Fruit fly (Drosophila melanogaster) whole organism: ENCODE data around the gene kis.

Experiments
- CG8478 ChIP-seq: fragments of >200 bp; optimal IDR thresholded peaks from 2 replicates; lab custom pipeline; 2018; ENCODE audit warnings: inconsistent platforms
- Dll ChIP-seq: fragments of >200 bp; optimal IDR thresholded peaks from 2 replicates; lab custom pipeline; 2017
- EcR ChIP-seq, 2 experiments: fragments of >200 bp; optimal IDR thresholded peaks; 2 replicates each; lab custom pipeline; 2017; ENCODE audit warnings: missing biosample characterization in 2 of 2, missing genetic modification characterization in 2 of 2, missing genetic modification reagents in 2 of 2
- pan ChIP-seq: fragments of >200 bp; optimal IDR thresholded peaks from 2 replicates; lab custom pipeline; 2017
- psq ChIP-seq: fragments of >200 bp; optimal IDR thresholded peaks from 2 replicates; lab custom pipeline; 2017
- usp ChIP-seq: fragments of >200 bp; optimal IDR thresholded peaks from 2 replicates; lab custom pipeline; 2017; ENCODE audit warnings: missing biosample characterization, missing genetic modification characterization, mixed read lengths

The kis gene

DNA sequence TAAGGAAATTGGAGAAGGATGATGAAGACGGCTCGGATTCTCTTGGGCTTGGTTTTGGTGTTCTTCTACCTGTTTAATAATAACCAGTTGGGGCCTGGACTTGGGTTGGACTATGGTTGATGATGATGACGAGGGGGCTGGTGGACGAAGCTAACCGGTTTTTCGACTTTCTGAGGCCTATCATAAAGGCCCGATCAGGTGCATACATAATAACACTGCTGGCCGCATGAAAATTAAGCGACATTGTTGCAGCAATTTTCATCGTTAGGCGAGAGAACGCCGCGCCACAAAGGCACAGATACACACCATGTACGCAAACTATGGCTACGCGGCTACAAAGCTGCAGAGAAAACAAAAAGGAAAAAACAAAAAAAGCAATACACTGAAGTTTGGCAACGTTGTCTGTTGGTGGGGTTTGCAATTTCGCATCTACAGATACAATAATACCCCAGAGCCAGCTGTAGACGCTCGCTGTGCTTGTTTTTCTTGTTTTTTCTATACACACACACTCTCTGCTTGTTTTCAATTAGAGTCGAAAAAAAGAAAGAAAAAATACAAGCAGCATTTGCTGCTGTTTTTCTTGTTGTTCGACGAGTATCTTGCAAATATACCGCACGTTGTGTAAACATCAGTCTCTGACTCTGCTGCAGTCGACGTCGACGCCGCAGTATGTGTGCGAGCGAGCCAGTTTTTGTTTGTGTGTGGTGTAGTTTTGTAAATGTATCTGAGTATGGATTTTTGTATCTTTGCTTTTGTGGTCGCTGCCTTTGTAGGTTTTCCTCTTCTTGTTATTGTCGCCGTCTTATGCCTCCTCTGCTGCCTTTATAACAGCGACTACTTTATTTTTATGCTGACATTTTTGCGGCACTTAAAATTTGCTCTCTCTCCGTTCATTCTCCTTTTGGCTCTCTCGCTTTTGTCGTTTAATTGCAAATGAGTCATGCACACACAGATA, 84.2 kb downstream of the kis start:
- no peak for TF ChIP-seq psq
- no peak for TF ChIP-seq usp (GFP tag; lab: Kevin White, UChicago)
- TF ChIP-seq Dll (lab: Kevin White, UChicago), result no peak
- no peak for TF ChIP-seq pan (lab: Kevin White, UChicago)
- TF ChIP-seq EcR (GFP tag; optimal IDR thresholded peaks at IDR 0.05; lab: Kevin White, UChicago), result no peak
- TF ChIP-seq CG8478 (lab: Kevin White, UChicago), result no peak

DNA sequence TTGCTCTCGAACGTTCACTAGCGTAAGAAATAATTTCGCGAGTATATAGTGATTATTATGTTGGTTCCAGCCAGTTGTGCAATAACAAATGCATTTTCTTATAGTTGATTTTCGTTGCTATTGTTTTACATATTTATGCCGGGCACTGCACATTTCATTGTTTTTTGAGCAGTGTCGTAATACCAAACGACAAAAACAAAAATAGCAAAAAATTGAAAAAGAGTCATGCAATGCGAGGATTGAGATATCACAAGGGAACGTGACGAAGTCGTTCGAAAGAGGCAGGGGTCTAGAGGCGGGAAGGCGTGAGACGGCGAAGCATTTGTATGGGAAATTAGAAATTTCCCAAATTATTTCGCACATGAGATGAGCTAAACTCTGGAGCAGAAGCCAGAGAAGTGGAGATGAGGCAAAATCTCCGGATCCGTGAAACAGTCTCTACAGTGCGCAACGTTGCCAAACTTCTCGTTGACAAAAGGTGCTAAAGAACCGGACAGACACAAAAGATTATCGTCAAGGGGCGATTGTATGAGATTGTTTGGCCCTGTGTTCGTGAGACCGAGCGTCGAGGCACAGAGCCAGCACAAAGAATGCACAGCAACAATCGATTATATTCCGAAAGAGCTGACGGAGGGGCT, 85.3 kb downstream of the kis start:
- TF ChIP-seq psq (no peak), Dll (lab: Kevin White, UChicago) (no peak), pan (lab: Kevin White, UChicago) (no peak), usp (GFP tag; lab: Kevin White, UChicago) (no peak), CG8478 (lab: Kevin White, UChicago) (no peak), EcR (GFP tag; optimal IDR thresholded peaks at IDR 0.05; lab: Kevin White, UChicago) (no peak)

DNA sequence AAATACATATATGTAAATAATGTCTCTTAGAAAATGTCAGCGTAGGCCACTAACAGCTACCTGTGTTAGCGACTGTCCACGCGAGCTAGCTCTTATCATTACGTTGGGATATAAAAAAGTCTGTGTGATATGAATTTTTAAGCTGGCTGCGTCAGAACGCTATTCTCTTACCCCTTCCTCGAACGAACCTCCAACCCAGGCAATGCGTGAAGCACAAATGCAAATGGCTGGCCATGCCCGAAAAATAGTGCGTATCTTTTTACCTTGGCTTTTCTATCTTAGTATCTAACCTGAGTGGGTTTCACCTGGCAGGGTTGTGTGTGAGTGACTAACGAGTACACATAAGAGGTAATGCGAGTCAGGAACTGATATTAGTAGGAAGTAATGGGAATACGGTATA, 87.4 kb downstream of the kis start:
- TF ChIP-seq Dll (lab: Kevin White, UChicago), result no peak
- TF ChIP-seq EcR (GFP tag; optimal IDR thresholded peaks at IDR 0.05; lab: Kevin White, UChicago), result no peak
- no peak for TF ChIP-seq CG8478 (lab: Kevin White, UChicago)
- TF ChIP-seq pan (lab: Kevin White, UChicago), result no peak
- no peak for TF ChIP-seq usp (GFP tag; lab: Kevin White, UChicago)
- TF ChIP-seq psq, result no peak

DNA sequence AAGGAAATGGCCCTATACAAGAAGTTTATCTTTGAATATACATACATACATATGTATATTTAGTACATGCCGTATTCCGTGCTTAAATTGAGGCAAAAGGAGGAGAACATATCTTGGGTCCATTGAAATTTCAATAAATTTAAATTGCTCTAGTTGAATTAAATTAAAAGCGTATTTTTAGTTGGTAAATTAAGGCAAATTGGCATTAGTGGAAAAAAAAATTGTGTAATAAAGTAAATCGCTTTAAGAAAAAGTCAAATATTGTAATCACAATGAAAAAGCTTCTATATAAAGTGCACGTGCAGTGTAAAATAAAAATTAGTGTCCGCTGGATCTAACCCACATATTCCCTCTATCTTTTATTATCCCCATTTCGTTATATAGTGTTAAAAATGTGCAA, 88.4 kb downstream of the kis start:
- TF ChIP-seq pan (lab: Kevin White, UChicago) (no peak), EcR (GFP tag; optimal IDR thresholded peaks at IDR 0.05; lab: Kevin White, UChicago) (no peak), Dll (lab: Kevin White, UChicago) (no peak), CG8478 (lab: Kevin White, UChicago) (no peak), psq (no peak), usp (GFP tag; lab: Kevin White, UChicago) (no peak)

DNA sequence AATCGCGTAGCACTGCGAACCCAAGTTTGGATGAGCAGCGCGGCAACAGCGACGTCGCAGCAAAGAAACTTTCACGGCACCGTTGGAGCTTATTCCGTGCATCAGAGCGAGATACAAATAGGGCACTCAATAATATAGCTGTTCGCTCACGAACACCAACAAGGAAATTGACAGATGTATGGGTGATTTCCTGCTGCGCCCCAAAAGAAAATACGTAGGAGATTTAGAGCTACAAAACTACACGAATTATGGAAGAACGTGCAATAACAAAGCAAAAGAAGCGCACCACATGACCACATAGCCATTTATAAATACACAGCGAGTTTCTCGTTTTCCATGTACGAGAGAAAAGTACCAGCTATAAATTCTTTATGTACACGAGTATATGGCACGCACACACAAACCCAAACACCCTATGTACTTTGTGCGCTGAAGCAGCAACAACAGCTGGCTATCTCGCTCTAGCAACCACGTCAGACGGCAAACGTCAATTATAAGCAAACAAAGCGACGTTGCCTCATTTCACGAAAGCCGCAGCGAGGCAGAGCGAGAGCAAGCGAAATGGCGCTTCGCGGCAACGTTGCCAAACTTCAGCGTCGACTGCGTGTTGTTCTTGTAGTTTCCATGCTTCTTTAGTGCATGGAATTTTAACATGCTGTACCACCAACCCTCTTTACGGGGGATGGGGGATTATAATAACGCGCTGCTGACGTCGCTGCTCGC, 89.0 kb downstream of the kis start:
- no peak for TF ChIP-seq EcR (GFP tag; optimal IDR thresholded peaks at IDR 0.05; lab: Kevin White, UChicago)
- no peak for TF ChIP-seq Dll (lab: Kevin White, UChicago)
- TF ChIP-seq pan (lab: Kevin White, UChicago), result no peak
- TF ChIP-seq usp (GFP tag; lab: Kevin White, UChicago), result no peak
- peak; percentile 57 for TF ChIP-seq CG8478 (lab: Kevin White, UChicago)
- no peak for TF ChIP-seq psq
